Worm (Caenorhabditis elegans) whole organism, mixed stage, embryonic: ENCODE measurements around the gene npax-3.

Source experiments
- blmp-1 ChIP-seq: fragments of 150-350 bp; optimal IDR thresholded peaks from 2 replicates; lab custom pipeline; 2014; ENCODE audit warnings: missing biosample characterization, missing genetic modification characterization
- ceh-43 ChIP-seq: fragments of 200-800 bp; sonication (Bioruptor generic); optimal IDR thresholded peaks from 2 replicates; lab custom pipeline; 2018; ENCODE audit warnings: mild to moderate bottlenecking, missing genetic modification characterization, moderate library complexity, missing compliant biosample characterization
- mep-1 ChIP-seq: fragments of 150-350 bp; optimal IDR thresholded peaks from 2 replicates; lab custom pipeline; 2017; ENCODE audit warnings: missing biosample characterization, missing genetic modification reagents, missing genetic modification characterization, inconsistent platforms
- nhr-2 ChIP-seq: fragments of 150-350 bp; optimal IDR thresholded peaks from 2 replicates; lab custom pipeline; 2014; ENCODE audit warnings: missing biosample characterization, missing genetic modification characterization
- nhr-28 ChIP-seq: fragments of 150-350 bp; optimal IDR thresholded peaks from 2 replicates; lab custom pipeline; 2014; ENCODE audit warnings: missing biosample characterization, missing genetic modification characterization
- nhr-76 ChIP-seq: sonication (generic microtip); optimal IDR thresholded peaks from 2 replicates; lab custom pipeline; 2017; ENCODE audit warnings: missing biosample characterization, missing genetic modification characterization
- pha-4 ChIP-seq: fragments of 150-350 bp; optimal IDR thresholded peaks from 2 replicates; lab custom pipeline; 2018; ENCODE audit warnings: missing biosample characterization, missing genetic modification reagents, missing genetic modification characterization
- unc-62 ChIP-seq: fragments of 150-350 bp; optimal IDR thresholded peaks from 2 replicates; lab custom pipeline; 2014; ENCODE audit warnings: missing biosample characterization, missing genetic modification reagents, missing genetic modification characterization

- TF ChIP-seq ceh-43 (GFP tag; lab: Kevin White, UChicago) (no peak), blmp-1 (tag; lab: Kevin White, UChicago) (no peak), pha-4 (no peak), nhr-28 (tag; lab: Kevin White, UChicago) (no peak), mep-1 (tag; lab: Kevin White, UChicago) (no peak), nhr-76 (no peak), unc-62 (GFP tag; lab: Kevin White, UChicago) (no peak), nhr-2 (tag; lab: Kevin White, UChicago) (no peak)
Observed at ce11 chrIV:10799354-10799753, 28.6 kb downstream of the npax-3 start, which contains the start of gene zipt-2.1.
